Worm (Caenorhabditis elegans) whole organism, early embryonic: ENCODE measurements around the gene srx-21.

ENCODE experiments used
- ceh-13 ChIP-seq: fragments of 200-800 bp; sonication (Bioruptor generic); optimal IDR thresholded peaks from 2 replicates; lab custom pipeline; 2018; ENCODE audit warnings: mild to moderate bottlenecking, missing genetic modification characterization, missing compliant biosample characterization
- hmbx-1 ChIP-seq: sonication (generic microtip); optimal IDR thresholded peaks from 2 replicates; lab custom pipeline; 2016; ENCODE audit warnings: mild to moderate bottlenecking, missing genetic modification characterization, missing compliant biosample characterization
- pes-1 ChIP-seq: fragments of 200-800 bp; sonication (Bioruptor generic); IDR thresholded peaks from 2 replicates; pipeline ENCODE4 v1.3.6; 2022; ENCODE audit warnings: missing genetic modification reagents, missing genetic modification characterization, missing compliant biosample characterization

DNA sequence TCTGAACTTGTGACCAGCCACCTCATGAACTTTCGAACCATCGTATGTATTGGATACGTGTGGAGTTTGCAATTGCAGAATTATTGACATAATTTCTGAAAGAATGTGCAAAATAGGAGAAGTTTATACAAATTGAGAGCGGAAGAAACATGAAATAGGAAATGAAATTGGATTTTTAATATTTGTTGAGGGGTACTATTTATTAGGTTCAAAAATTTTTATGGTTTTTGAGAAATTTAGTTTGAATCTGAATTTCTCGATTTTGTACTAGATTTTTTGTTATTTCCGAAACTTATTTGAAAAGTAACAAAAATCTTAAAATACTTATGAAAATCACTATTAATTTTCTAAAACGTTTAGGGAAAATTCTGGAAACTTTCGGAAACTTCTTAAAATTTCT, 48.3 kb upstream of the srx-21 start, which contains the start of gene F48G7.9:
- TF ChIP-seq pes-1 (GFP tag; lab: Robert Waterston, UW), result no peak
- no peak for TF ChIP-seq hmbx-1 (tag; lab: Kevin White, UChicago)
- no peak for TF ChIP-seq ceh-13 (GFP tag; lab: Kevin White, UChicago)
